Fruit fly (Drosophila melanogaster) whole organism, prepupa: ENCODE measurements around the gene Tis11.

Experiments
- CG1621 ChIP-seq: fragments of 200-800 bp; sonication (Bioruptor generic); optimal IDR thresholded peaks from 3 replicates; lab custom pipeline; 2018; ENCODE audit warnings: missing biosample characterization, mild to moderate bottlenecking, missing genetic modification characterization
- CG8119 ChIP-seq: fragments of 200-800 bp; sonication (Bioruptor generic); IDR thresholded peaks from 3 replicates; pipeline ENCODE4 v1.3.6; 2022; ENCODE audit warnings: missing biosample characterization, missing genetic modification characterization
- CG9139 ChIP-seq: fragments of 200-800 bp; sonication (Bioruptor generic); optimal IDR thresholded peaks from 3 replicates; lab custom pipeline; 2017; ENCODE audit warnings: missing biosample characterization, mild to moderate bottlenecking, missing genetic modification characterization
- Lpt ChIP-seq: fragments of 200-800 bp; sonication (Bioruptor generic); optimal IDR thresholded peaks from 3 replicates; lab custom pipeline; 2016; ENCODE audit warnings: missing biosample characterization, missing genetic modification characterization
- Met ChIP-seq: fragments of 200-800 bp; sonication (Bioruptor generic); optimal IDR thresholded peaks from 3 replicates; lab custom pipeline; 2016; ENCODE audit warnings: missing biosample characterization, missing genetic modification characterization
- Smox ChIP-seq: fragments of 200-800 bp; sonication (Bioruptor generic); optimal IDR thresholded peaks from 3 replicates; lab custom pipeline; 2016; ENCODE audit warnings: missing biosample characterization, missing genetic modification characterization
- Sox14 ChIP-seq: fragments of 200-800 bp; sonication (Bioruptor generic); optimal IDR thresholded peaks from 3 replicates; lab custom pipeline; 2016; ENCODE audit warnings: missing biosample characterization, missing genetic modification characterization
- dsx ChIP-seq: fragments of 200-800 bp; optimal IDR thresholded peaks from 3 replicates; lab custom pipeline; 2019; ENCODE audit warnings: missing biosample characterization, mild to moderate bottlenecking, missing genetic modification characterization, moderate library complexity; ENCODE audit not compliant: poor library complexity, severe bottlenecking
- spab ChIP-seq: fragments of 200-800 bp; sonication (Bioruptor generic); optimal IDR thresholded peaks from 2 replicates; lab custom pipeline; 2017; ENCODE audit warnings: missing biosample characterization, mild to moderate bottlenecking, missing genetic modification characterization, missing genetic modification reagents
- ss ChIP-seq, 2 experiments: fragments of 200-800 bp; sonication (Bioruptor generic); optimal IDR thresholded peaks; 2 replicates in 1 of 2; 3 replicates in 1 of 2; lab custom pipeline; 2017 to 2018; ENCODE audit warnings: mild to moderate bottlenecking in 2 of 2, missing biosample characterization in 2 of 2, missing genetic modification characterization in 2 of 2, moderate library complexity in 1 of 2

- peak; percentile 73 for TF ChIP-seq Lpt
- TF ChIP-seq Met (GFP tag; lab: Kevin White, UChicago), result peak; percentile 93
- TF ChIP-seq ss (GFP tag; optimal IDR thresholded peaks at IDR 0.05; lab: Kevin White, UChicago), result peak; percentile 77 to 83
- TF ChIP-seq CG9139, result peak; percentile 50
- peak; percentile 82 for TF ChIP-seq CG8119
- peak; percentile 91 for TF ChIP-seq Smox (GFP tag; lab: Kevin White, UChicago)
- TF ChIP-seq Sox14 (GFP tag; lab: Kevin White, UChicago), result peak; percentile 80
- peak; percentile 66 for TF ChIP-seq CG1621
- peak; percentile 76 for TF ChIP-seq spab (GFP tag; lab: Kevin White, UChicago)
- peak; percentile 89 for TF ChIP-seq dsx
These were observed 7.3 kb downstream of the Tis11 start for dm6 chrX:12666471-12666884.
